Fruit fly (Drosophila melanogaster) whole organism, wandering third instar larva: ENCODE results near the gene Eig71Eh.

Experiments
- Abd-B ChIP-seq: fragments of >200 bp; optimal IDR thresholded peaks from 2 replicates; lab custom pipeline; 2017; ENCODE audit warnings: missing biosample characterization, missing genetic modification characterization
- CrebA ChIP-seq: fragments of 200-800 bp; sonication (Bioruptor generic); optimal IDR thresholded peaks from 2 replicates; lab custom pipeline; 2016; ENCODE audit warnings: missing biosample characterization, mild to moderate bottlenecking, missing genetic modification characterization, borderline replicate concordance
- Dfd ChIP-seq: fragments of >200 bp; optimal IDR thresholded peaks from 2 replicates; lab custom pipeline; 2017; ENCODE audit warnings: missing biosample characterization, missing genetic modification characterization
- Dif ChIP-seq: fragments of 200-275, 200-300 bp; sonication (Bioruptor generic); optimal IDR thresholded peaks from 2 replicates; lab custom pipeline; 2018; ENCODE audit warnings: missing biosample characterization, missing genetic modification characterization; ENCODE audit not compliant: partially characterized antibody
- GATAd ChIP-seq: sonication (Bioruptor generic); optimal IDR thresholded peaks from 2 replicates; lab custom pipeline; 2016; ENCODE audit warnings: missing biosample characterization, missing genetic modification characterization
- Hr78 ChIP-seq: fragments of >200 bp; optimal IDR thresholded peaks from 2 replicates; lab custom pipeline; 2017; ENCODE audit warnings: missing biosample characterization, missing genetic modification characterization
- Myc ChIP-seq: fragments of >200 bp; optimal IDR thresholded peaks from 2 replicates; lab custom pipeline; 2017
- N ChIP-seq: fragments of >200 bp; optimal IDR thresholded peaks from 2 replicates; lab custom pipeline; 2018; ENCODE audit warnings: missing biosample characterization, missing external identifiers, missing genetic modification characterization
- Rel ChIP-seq, 2 experiments: fragments of 200-800 bp; sonication (Bioruptor generic) in 1 of 2; optimal IDR thresholded peaks; 2 replicates in 1 of 2; 3 replicates in 1 of 2; lab custom pipeline; 2016 to 2019; ENCODE audit warnings: mild to moderate bottlenecking in 2 of 2, missing biosample characterization in 2 of 2, missing genetic modification characterization in 2 of 2, moderate library complexity in 1 of 2
- Sp1 ChIP-seq: fragments of 200-800 bp; sonication (Bioruptor generic); optimal IDR thresholded peaks from 3 replicates; lab custom pipeline; 2019; ENCODE audit warnings: missing biosample characterization, mild to moderate bottlenecking, missing genetic modification characterization, moderate library complexity
- Vsx2 ChIP-seq: fragments of 200-300, 225-300 bp; sonication (Bioruptor generic); optimal IDR thresholded peaks from 2 replicates; lab custom pipeline; 2018; ENCODE audit warnings: missing biosample characterization, missing genetic modification characterization; ENCODE audit not compliant: partially characterized antibody
- brk ChIP-seq: fragments of 200-800 bp; sonication (Bioruptor generic); optimal IDR thresholded peaks from 2 replicates; lab custom pipeline; 2016; ENCODE audit warnings: missing biosample characterization, mild to moderate bottlenecking, missing genetic modification characterization
- dl ChIP-seq, 2 experiments: fragments of 175-275, 200-275 bp in 1 of 2; fragments of 200-275 bp in 1 of 2; sonication (Bioruptor generic); optimal IDR thresholded peaks; lab custom pipeline; 2018; ENCODE audit warnings: mild to moderate bottlenecking in 2 of 2, missing biosample characterization in 2 of 2, missing genetic modification characterization in 2 of 2, moderate library complexity in 2 of 2; ENCODE audit not compliant: partially characterized antibody in 2 of 2, insufficient read depth in 1 of 2
- dmrt93B ChIP-seq: fragments of 200-800 bp; sonication (Bioruptor generic); optimal IDR thresholded peaks from 2 replicates; lab custom pipeline; 2018; ENCODE audit warnings: missing biosample characterization, mild to moderate bottlenecking, missing genetic modification characterization
- dsf ChIP-seq: sonication (Bioruptor generic); optimal IDR thresholded peaks from 2 replicates; lab custom pipeline; 2016; ENCODE audit warnings: missing biosample characterization, missing genetic modification characterization, borderline replicate concordance
- foxo ChIP-seq, 2 experiments: fragments of 200-800 bp; sonication (Bioruptor generic); optimal IDR thresholded peaks; 2 replicates in 1 of 2; 3 replicates in 1 of 2; lab custom pipeline; 2016 to 2017; ENCODE audit warnings: missing biosample characterization in 2 of 2, missing genetic modification characterization in 2 of 2
- fru ChIP-seq: fragments of 200-800 bp; sonication (Bioruptor generic); optimal IDR thresholded peaks from 3 replicates; lab custom pipeline; 2016; ENCODE audit warnings: missing biosample characterization, mild to moderate bottlenecking, missing genetic modification characterization
- jim ChIP-seq: fragments of 175-275, 200-325 bp; sonication (Bioruptor generic); optimal IDR thresholded peaks from 2 replicates; lab custom pipeline; 2016; ENCODE audit warnings: missing biosample characterization, mild to moderate bottlenecking, missing genetic modification characterization
- pan ChIP-seq: fragments of >200 bp; optimal IDR thresholded peaks from 2 replicates; lab custom pipeline; 2017
- psq ChIP-seq: fragments of 200-800 bp; sonication (Bioruptor generic); optimal IDR thresholded peaks from 3 replicates; lab custom pipeline; 2017; ENCODE audit warnings: missing biosample characterization, mild to moderate bottlenecking, missing genetic modification characterization, moderate library complexity
- sage ChIP-seq: fragments of 200-800 bp; sonication (Bioruptor generic); optimal IDR thresholded peaks from 2 replicates; lab custom pipeline; 2016; ENCODE audit warnings: missing biosample characterization, mild to moderate bottlenecking, missing genetic modification characterization
- usp ChIP-seq: fragments of >200 bp; optimal IDR thresholded peaks from 2 replicates; lab custom pipeline; 2017; ENCODE audit warnings: missing biosample characterization, missing genetic modification characterization

Gene Eig71Eh

dm6 chr3L:15616900-15617299, 42.3 kb downstream of the Eig71Eh start:
- TF ChIP-seq GATAd (GFP tag; lab: Kevin White, UChicago) (no peak), CrebA (GFP tag; lab: Kevin White, UChicago) (no peak), pan (lab: Kevin White, UChicago) (no peak), Abd-B (GFP tag; lab: Kevin White, UChicago) (no peak), Hr78 (no peak), usp (GFP tag; lab: Kevin White, UChicago) (no peak), Dif (GFP tag; lab: Kevin White, UChicago) (no peak), jim (GFP tag; lab: Kevin White, UChicago) (no peak), dsf (GFP tag; lab: Kevin White, UChicago) (no peak), foxo (GFP tag; optimal IDR thresholded peaks at IDR 0.05; lab: Kevin White, UChicago) (no peak), fru (GFP tag; lab: Kevin White, UChicago) (no peak), sage (no peak)
- TF ChIP-seq, all 38 proteins: peak for 0

dm6 chr3L:15616490-15616889, 42.8 kb downstream of the Eig71Eh start:
- TF ChIP-seq foxo (GFP tag; optimal IDR thresholded peaks at IDR 0.05; lab: Kevin White, UChicago): no peak

dm6 chr3L:15612728-15613127, 46.5 kb downstream of the Eig71Eh start, which contains the start of gene CG13449:
Gene CG13449 (minus strand): TSS chr3L:15612828.
- TF ChIP-seq Abd-B (GFP tag; lab: Kevin White, UChicago) (no peak), Sp1 (GFP tag; lab: Kevin White, UChicago) (no peak), dsf (GFP tag; lab: Kevin White, UChicago) (no peak), dl (GFP tag; optimal IDR thresholded peaks at IDR 0.05; lab: Kevin White, UChicago; ENCODE audit: insufficient read depth in 1 of 2, partially characterized antibody in 2 of 2) (no peak), Dfd (no peak), foxo (GFP tag; optimal IDR thresholded peaks at IDR 0.05; lab: Kevin White, UChicago) (no peak), psq (GFP tag; lab: Kevin White, UChicago) (no peak), dmrt93B (GFP tag; lab: Kevin White, UChicago) (no peak), Myc (lab: Kevin White, UChicago) (no peak), CrebA (GFP tag; lab: Kevin White, UChicago) (no peak), Dif (GFP tag; lab: Kevin White, UChicago) (no peak), Vsx2 (GFP tag; lab: Kevin White, UChicago) (no peak)
- TF ChIP-seq, all 38 proteins: peak for 0

dm6 chr3L:15610109-15610508, 49.1 kb downstream of the Eig71Eh start, which contains the start of gene CG7650:
Gene CG7650 (minus strand): TSS chr3L:15610386.
- no peak for TF ChIP-seq Rel (GFP tag; optimal IDR thresholded peaks at IDR 0.05; lab: Kevin White, UChicago)
- TF ChIP-seq Rel (tag; optimal IDR thresholded peaks at IDR 0.05; lab: Kevin White, UChicago): peak; percentile 71
- TF ChIP-seq brk: peak; percentile 67
- TF ChIP-seq N (GFP tag; lab: Kevin White, UChicago): no peak
- TF ChIP-seq Vsx2 (GFP tag; lab: Kevin White, UChicago): peak; percentile 77
